Worm (Caenorhabditis elegans): ENCODE measurements around the gene cpr-5.

The cpr-5 gene

DNA sequence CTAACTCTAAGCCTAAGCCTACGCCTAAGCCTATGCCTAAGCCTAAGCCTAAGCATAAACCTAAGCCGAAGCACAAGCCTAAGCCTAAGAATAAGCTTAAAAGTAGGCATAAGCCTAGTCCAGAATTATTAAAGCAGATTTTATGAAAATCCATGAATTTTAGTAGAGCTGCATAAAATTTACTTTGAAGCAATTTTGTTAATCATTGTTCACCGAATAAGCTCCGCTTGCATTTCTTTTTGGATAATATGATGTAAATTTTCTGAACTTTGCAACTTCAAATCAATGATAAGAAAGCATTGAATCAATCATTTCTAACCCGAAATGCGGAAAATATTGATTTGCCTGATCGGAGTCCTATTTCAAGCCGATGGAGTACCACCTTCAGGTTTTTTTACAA is 466 bp upstream of the cpr-5 start, which contains the start of gene cpr-8:
cpr-8 (plus strand) TSS at position 301 of the 400 bp plus-strand sequence.
- no peak for TF ChIP-seq Y75B8A.6 (GFP tag; IDR thresholded peaks at IDR 0.05)
- TF ChIP-seq ztf-7 (tag; optimal IDR thresholded peaks at IDR 0.05), result peak; percentile 3

DNA sequence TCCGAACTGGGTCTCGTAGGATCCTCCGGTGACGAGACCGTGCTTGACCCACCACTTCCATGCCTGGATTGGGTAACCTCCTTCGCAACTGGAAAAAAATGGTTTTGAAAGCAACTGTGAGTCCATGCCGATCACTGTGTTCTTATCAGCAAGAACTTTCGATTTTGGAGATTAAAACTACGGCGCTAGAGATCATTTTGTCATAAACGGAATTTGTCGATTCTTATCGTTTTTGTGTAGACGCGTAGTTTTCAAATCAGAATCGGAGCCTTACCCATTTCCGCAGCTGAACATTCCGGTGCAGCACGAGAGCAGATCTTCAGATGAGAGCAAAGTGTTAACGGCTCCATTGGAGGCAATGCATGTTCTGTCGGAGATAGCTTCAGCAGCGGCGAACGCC is 613 bp downstream of the cpr-5 start:
- TF ChIP-seq T20F7.1 (GFP tag; optimal IDR thresholded peaks at IDR 0.05) (no peak), pqm-1 (tag; optimal IDR thresholded peaks at IDR 0.05) (no peak), daf-16 (GFP tag; optimal IDR thresholded peaks at IDR 0.05) (no peak), daf-16 (tag; optimal IDR thresholded peaks at IDR 0.05) (peak; percentile 43), zag-1 (tag; optimal IDR thresholded peaks at IDR 0.05) (no peak), dve-1 (tag; optimal IDR thresholded peaks at IDR 0.05; ENCODE audit: insufficient read depth) (peak; percentile 11), ceh-20 (GFP tag; IDR thresholded peaks at IDR 0.05) (no peak), pha-4 (GFP tag; IDR thresholded peaks at IDR 0.05) (no peak), pha-4 (tag; optimal IDR thresholded peaks at IDR 0.05) (no peak), daf-8 (GFP tag; IDR thresholded peaks at IDR 0.05) (no peak), mep-1 (tag; optimal IDR thresholded peaks at IDR 0.05) (no peak), dmd-8 (GFP tag; IDR thresholded peaks at IDR 0.05) (no peak), fkh-10 (GFP tag; optimal IDR thresholded peaks at IDR 0.05) (no peak), nhr-28 (tag; optimal IDR thresholded peaks at IDR 0.05) (peak; percentile 60), R02D3.7 (tag; optimal IDR thresholded peaks at IDR 0.05) (no peak), skn-1 (tag; optimal IDR thresholded peaks at IDR 0.05) (no peak)

DNA sequence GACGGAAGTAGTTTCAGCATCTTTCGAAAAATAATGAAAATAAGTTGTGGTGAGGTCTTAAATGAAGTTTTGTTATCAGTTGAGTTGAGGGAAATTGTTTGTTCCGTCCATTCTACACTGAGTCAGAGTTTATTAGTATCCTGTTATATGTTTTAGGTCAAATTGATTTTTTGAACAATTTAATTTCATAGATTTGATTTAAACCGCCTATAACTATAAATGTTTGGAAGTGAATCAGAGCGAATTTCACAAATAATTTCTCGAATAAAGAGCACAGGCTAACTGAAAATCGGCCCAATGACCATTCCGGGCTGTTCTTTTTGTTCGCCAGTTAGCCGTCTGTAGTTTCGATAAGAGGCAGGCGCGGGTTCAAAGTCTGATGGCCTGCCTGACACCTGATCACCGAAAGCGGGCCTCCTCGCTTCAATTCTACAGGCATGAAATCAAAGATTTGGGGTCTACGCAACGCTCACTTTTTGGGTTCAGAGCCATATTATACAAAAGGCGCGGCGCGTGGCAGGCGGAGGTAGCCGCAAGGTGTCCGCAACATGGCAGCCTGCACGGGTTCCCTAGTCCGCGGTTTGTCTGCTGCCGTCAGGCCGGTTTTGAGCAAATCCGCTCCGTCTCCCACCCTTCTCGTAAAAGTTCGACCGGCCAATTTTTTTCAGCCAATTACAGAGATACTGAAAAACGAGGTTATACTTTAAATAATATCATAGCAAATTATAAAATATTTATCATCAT is 1.8 kb downstream of the cpr-5 start, which contains the start of gene W07B8.4:
W07B8.4 (minus strand) TSS at position 51 of the 744 bp plus-strand sequence.
- TF ChIP-seq hmg-1.1 (GFP tag; IDR thresholded peaks at IDR 0.05) (no peak), mes-2 (tag; optimal IDR thresholded peaks at IDR 0.05; ENCODE audit: poor library complexity, severe bottlenecking) (no peak), gei-8 (GFP tag; optimal IDR thresholded peaks at IDR 0.05) (no peak), set-16 (GFP tag; IDR thresholded peaks at IDR 0.05) (peak; percentile 82), R02D3.7 (tag; optimal IDR thresholded peaks at IDR 0.05) (no peak), zip-2 (tag; optimal IDR thresholded peaks at IDR 0.05) (no peak), nhr-76 (tag; optimal IDR thresholded peaks at IDR 0.05) (no peak), mep-1 (tag; optimal IDR thresholded peaks at IDR 0.05) (no peak), duxl-1 (tag; optimal IDR thresholded peaks at IDR 0.05; ENCODE audit: poor library complexity) (no peak), ZK546.5 (tag; optimal IDR thresholded peaks at IDR 0.05) (no peak), jun-1 (tag; optimal IDR thresholded peaks at IDR 0.05) (no peak), F10B5.3 (tag; optimal IDR thresholded peaks at IDR 0.05) (no peak), ztf-11 (tag; optimal IDR thresholded peaks at IDR 0.05) (no peak), dve-1 (tag; optimal IDR thresholded peaks at IDR 0.05; ENCODE audit: insufficient read depth) (no peak), F49E8.2 (tag; optimal IDR thresholded peaks at IDR 0.05; ENCODE audit: borderline replicate concordance) (no peak), mdl-1 (tag; optimal IDR thresholded peaks at IDR 0.05) (no peak), nhr-42 (GFP tag; IDR thresholded peaks at IDR 0.05) (no peak), ceh-62 (tag; optimal IDR thresholded peaks at IDR 0.05) (no peak), T26A8.4 (GFP tag; IDR thresholded peaks at IDR 0.05) (no peak), Y5F2A.4 (GFP tag; optimal IDR thresholded peaks at IDR 0.05) (no peak), unc-62 (GFP tag; optimal IDR thresholded peaks at IDR 0.05 in 1 of 2) (peak in 1 of 2 experiments; percentile 39), unc-62 (tag; optimal IDR thresholded peaks at IDR 0.05) (no peak), T20F7.1 (GFP tag; optimal IDR thresholded peaks at IDR 0.05) (no peak), daf-16 (GFP tag; optimal IDR thresholded peaks at IDR 0.05) (no peak), daf-16 (tag; optimal IDR thresholded peaks at IDR 0.05) (no peak), fkh-10 (GFP tag; optimal IDR thresholded peaks at IDR 0.05) (no peak), madf-9 (GFP tag; conservative IDR thresholded peaks at IDR 0.05) (no peak), unc-39 (tag; optimal IDR thresholded peaks at IDR 0.05) (no peak), nhr-25 (tag; optimal IDR thresholded peaks at IDR 0.05; ENCODE audit: borderline replicate concordance, insufficient read depth) (no peak), madf-5 (GFP tag; IDR thresholded peaks at IDR 0.05) (no peak), php-3 (GFP tag; IDR thresholded peaks at IDR 0.05) (no peak), F44E2.7 (GFP tag; IDR thresholded peaks at IDR 0.05) (no peak), mxl-3 (GFP tag; optimal IDR thresholded peaks at IDR 0.05) (no peak), dmd-8 (GFP tag; IDR thresholded peaks at IDR 0.05) (peak; percentile 47; the same call in 1 of the 2 replicates), tra-1 (GFP tag; IDR thresholded peaks at IDR 0.05) (no peak), lir-3 (tag; optimal IDR thresholded peaks at IDR 0.05) (no peak), pqm-1 (tag; optimal IDR thresholded peaks at IDR 0.05) (no peak), daf-8 (GFP tag; IDR thresholded peaks at IDR 0.05) (no peak)
